Fruit fly (Drosophila melanogaster): ENCODE results near the gene Obp69a.

Obp69a gene

dm6 chr3L:12414189-12414964, 18.4 kb downstream of the Obp69a start, which contains the start of gene SCaMC (continued):
- TF ChIP-seq rib (GFP tag; IDR thresholded peaks at IDR 0.05) (no peak), twi (tag; optimal IDR thresholded peaks at IDR 0.05) (no peak), CG30020 (tag; optimal IDR thresholded peaks at IDR 0.05) (peak; percentile 35), sens-2 (GFP tag; IDR thresholded peaks at IDR 0.05) (no peak), Mes4 (GFP tag; optimal IDR thresholded peaks at IDR 0.05) (no peak), wek (GFP tag; optimal IDR thresholded peaks at IDR 0.05) (no peak), Gsc (GFP tag; IDR thresholded peaks at IDR 0.05) (no peak), dati (GFP tag; IDR thresholded peaks at IDR 0.05) (no peak), CG4404 (GFP tag; IDR thresholded peaks at IDR 0.05) (no peak), Fer3 (tag; optimal IDR thresholded peaks at IDR 0.05) (no peak), ATbp (GFP tag; optimal IDR thresholded peaks at IDR 0.05) (no peak), ssp (GFP tag; IDR thresholded peaks at IDR 0.05) (no peak), CG6791 (GFP tag; IDR thresholded peaks at IDR 0.05; ENCODE audit: partially characterized antibody) (no peak), CG9609 (GFP tag; optimal IDR thresholded peaks at IDR 0.05) (no peak), jing (GFP tag; optimal IDR thresholded peaks at IDR 0.05) (no peak), unc-4 (GFP tag; IDR thresholded peaks at IDR 0.05; ENCODE audit: partially characterized antibody) (no peak), sd (tag; optimal IDR thresholded peaks at IDR 0.05) (peak; percentile 87), zfh2 (GFP tag; optimal IDR thresholded peaks at IDR 0.05) (no peak), lab (GFP tag; optimal IDR thresholded peaks at IDR 0.05) (no peak), CG10565 (GFP tag; optimal IDR thresholded peaks at IDR 0.05) (no peak), sc (optimal IDR thresholded peaks at IDR 0.05) (no peak), sc (GFP tag; optimal IDR thresholded peaks at IDR 0.05) (no peak), Eip74EF (GFP tag; optimal IDR thresholded peaks at IDR 0.05) (no peak), ro (GFP tag; IDR thresholded peaks at IDR 0.05) (no peak), CG7987 (GFP tag; optimal IDR thresholded peaks at IDR 0.05) (no peak), CG1792 (GFP tag; optimal IDR thresholded peaks at IDR 0.05) (no peak), chif (GFP tag; optimal IDR thresholded peaks at IDR 0.05) (no peak), CG16813 (GFP tag; IDR thresholded peaks at IDR 0.05; ENCODE audit: partially characterized antibody) (no peak), CG18619 (GFP tag; optimal IDR thresholded peaks at IDR 0.05) (no peak), Hr78 (GFP tag; optimal IDR thresholded peaks at IDR 0.05) (no peak), Xbp1 (GFP tag; optimal IDR thresholded peaks at IDR 0.05) (no peak), CG8281 (tag; optimal IDR thresholded peaks at IDR 0.05) (no peak), Oli (tag; optimal IDR thresholded peaks at IDR 0.05) (no peak), CG6683 (GFP tag; optimal IDR thresholded peaks at IDR 0.05) (no peak), Vsx1 (GFP tag; optimal IDR thresholded peaks at IDR 0.05) (no peak), ERR (GFP tag; optimal IDR thresholded peaks at IDR 0.05) (no peak), cas (GFP tag; IDR thresholded peaks at IDR 0.05) (no peak), Nf-YA (GFP tag; IDR thresholded peaks at IDR 0.05) (no peak), shn (GFP tag; optimal IDR thresholded peaks at IDR 0.05) (no peak), Optix (GFP tag; IDR thresholded peaks at IDR 0.05) (no peak), CG6689 (GFP tag; IDR thresholded peaks at IDR 0.05) (no peak), aop (GFP tag; IDR thresholded peaks at IDR 0.05) (no peak), fd64A (GFP tag; optimal IDR thresholded peaks at IDR 0.05) (no peak), slou (GFP tag; optimal IDR thresholded peaks at IDR 0.05) (no peak), Ravus (GFP tag; IDR thresholded peaks at IDR 0.05) (no peak), CG9215 (GFP tag; IDR thresholded peaks at IDR 0.05) (no peak), CG10267 (tag; optimal IDR thresholded peaks at IDR 0.05) (peak; percentile 61), CG33557 (GFP tag; optimal IDR thresholded peaks at IDR 0.05) (no peak), HHEX (GFP tag; optimal IDR thresholded peaks at IDR 0.05) (no peak), MESR4 (GFP tag; optimal IDR thresholded peaks at IDR 0.05) (peak; percentile 95)
